Fruit fly (Drosophila melanogaster): ENCODE results near the gene ogre.

The ogre gene

DNA sequence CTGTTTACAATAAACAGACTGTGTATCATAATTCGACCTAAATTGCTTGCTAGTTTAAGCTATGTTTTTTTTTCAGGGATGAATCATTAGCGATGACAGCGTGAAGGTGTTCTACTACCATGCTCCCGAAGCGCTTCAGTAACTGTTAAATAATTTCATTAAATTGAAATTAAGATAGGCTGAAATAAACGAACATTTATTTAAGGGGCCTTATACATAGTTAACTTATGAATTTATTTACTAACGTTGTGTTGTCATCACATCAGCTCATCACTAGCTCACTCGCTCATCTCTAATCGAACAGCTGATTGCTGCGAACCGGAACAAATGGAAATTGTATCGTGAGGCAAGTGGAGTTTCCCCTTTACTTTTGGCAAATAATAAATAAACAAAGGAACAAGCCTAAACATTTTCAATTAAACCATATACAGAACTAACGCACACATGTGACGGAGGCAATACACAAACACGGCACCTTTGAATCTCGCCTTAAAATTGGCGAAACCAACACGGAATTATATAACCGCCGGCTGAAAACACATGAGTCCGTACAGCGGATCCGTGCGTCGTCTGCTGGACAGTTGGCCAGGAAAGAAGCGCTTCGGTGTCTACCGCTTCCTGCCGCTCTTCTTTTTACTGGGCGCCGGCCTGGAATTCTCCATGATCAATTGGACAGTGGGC is 20.1 kb upstream of the ogre start, which contains the start of the genes cm, sloth1 and sloth2 (continued):
- TF ChIP-seq ssp (GFP tag; IDR thresholded peaks at IDR 0.05) (peak; percentile 71), Drgx (GFP tag; IDR thresholded peaks at IDR 0.05) (peak; percentile 79), CG32532 (GFP tag; IDR thresholded peaks at IDR 0.05) (peak; percentile 88), nmo (GFP tag; optimal IDR thresholded peaks at IDR 0.05) (peak; percentile 92), ham (GFP tag; IDR thresholded peaks at IDR 0.05) (peak; percentile 46; the same call in 1 of the 2 replicates), CG4328 (GFP tag; optimal IDR thresholded peaks at IDR 0.05) (peak; percentile 69), HmgZ (tag; optimal IDR thresholded peaks at IDR 0.05) (peak; percentile 94), run (tag; optimal IDR thresholded peaks at IDR 0.05) (peak; percentile 53), pan (optimal IDR thresholded peaks at IDR 0.05) (no peak), pan (GFP tag; optimal IDR thresholded peaks at IDR 0.05 in 1 of 2, IDR thresholded peaks at IDR 0.05 in 1 of 2) (peak in 1 of 2 experiments; percentile 88), E2f1 (GFP tag; IDR thresholded peaks at IDR 0.05) (peak; percentile 87), Oaz (GFP tag; IDR thresholded peaks at IDR 0.05) (peak; percentile 65; the same call in 1 of the 2 replicates), usp (GFP tag; optimal IDR thresholded peaks at IDR 0.05) (no peak), CrebB (tag; optimal IDR thresholded peaks at IDR 0.05) (peak; percentile 80), gem (tag; optimal IDR thresholded peaks at IDR 0.05) (peak; percentile 93), Gsc (GFP tag; IDR thresholded peaks at IDR 0.05) (0 out of 2 replicates have a peak, but pooled peaks have one; percentile 9), Lhr (GFP tag; optimal IDR thresholded peaks at IDR 0.05) (peak; percentile 70), danr (GFP tag; IDR thresholded peaks at IDR 0.05) (peak; percentile 62), CG42726 (GFP tag; IDR thresholded peaks at IDR 0.05; ENCODE audit: partially characterized antibody) (peak; percentile 64), tgo (GFP tag; IDR thresholded peaks at IDR 0.05) (peak; percentile 85), gt (GFP tag; IDR thresholded peaks at IDR 0.05) (peak; percentile 72), Dip2 (GFP tag; IDR thresholded peaks at IDR 0.05) (no peak), disco-r (GFP tag; optimal IDR thresholded peaks at IDR 0.05) (peak; percentile 58), CG13424 (tag; optimal IDR thresholded peaks at IDR 0.05) (peak; percentile 92), Awh (GFP tag; IDR thresholded peaks at IDR 0.05) (peak; percentile 80), ken (GFP tag; IDR thresholded peaks at IDR 0.05) (peak; percentile 92), Eip74EF (GFP tag; optimal IDR thresholded peaks at IDR 0.05) (peak in 1 of 2 experiments; percentile 76), ewg (GFP tag; optimal IDR thresholded peaks at IDR 0.05) (peak; percentile 64), HLHmδ (GFP tag; optimal IDR thresholded peaks at IDR 0.05) (no peak), Nf-YA (GFP tag; IDR thresholded peaks at IDR 0.05) (peak; percentile 72), prd (optimal IDR thresholded peaks at IDR 0.05) (no peak), prd (GFP tag; IDR thresholded peaks at IDR 0.05) (peak; percentile 94), dmrt11E (tag; optimal IDR thresholded peaks at IDR 0.05) (peak; percentile 86), tup (GFP tag; optimal IDR thresholded peaks at IDR 0.05) (peak; percentile 66), YL-1 (GFP tag; optimal IDR thresholded peaks at IDR 0.05) (peak; percentile 65), lola (GFP tag; optimal IDR thresholded peaks at IDR 0.05) (peak in 1 of 3 experiments; percentile 86), CG14441 (GFP tag; IDR thresholded peaks at IDR 0.05) (peak; percentile 84), Sox100B (GFP tag; optimal IDR thresholded peaks at IDR 0.05) (peak; percentile 58), CG15696 (tag; optimal IDR thresholded peaks at IDR 0.05) (peak; percentile 87), tna (GFP tag; IDR thresholded peaks at IDR 0.05; ENCODE audit: partially characterized antibody) (peak; percentile 35; the same call in 1 of the 2 replicates), peb (GFP tag; IDR thresholded peaks at IDR 0.05) (peak; percentile 80), CG12942 (GFP tag; optimal IDR thresholded peaks at IDR 0.05) (peak; percentile 88), gcm (GFP tag; optimal IDR thresholded peaks at IDR 0.05) (peak; percentile 78), Kr (GFP tag; optimal IDR thresholded peaks at IDR 0.05) (no peak), CG11085 (GFP tag; IDR thresholded peaks at IDR 0.05) (peak; percentile 83), CG9876 (GFP tag; optimal IDR thresholded peaks at IDR 0.05) (peak; percentile 75), ranshi (GFP tag; IDR thresholded peaks at IDR 0.05) (peak; percentile 87), fu2 (GFP tag; optimal IDR thresholded peaks at IDR 0.05) (peak; percentile 88), CG17612 (GFP tag; IDR thresholded peaks at IDR 0.05) (peak; percentile 63; the same call in 1 of the 2 replicates), cad (GFP tag; optimal IDR thresholded peaks at IDR 0.05) (no peak)

All from whole organism, embryonic.